Worm (Caenorhabditis elegans): Measurements from ENCODE around the gene srh-41.

ce11 chrII:14243503-14243902, 43.7 kb downstream of the srh-41 start, which contains the start of gene jmjd-2:
- TF ChIP-seq dao-5 (tag; optimal IDR thresholded peaks at IDR 0.05), result no peak
- no peak for TF ChIP-seq W03F9.2 (tag; optimal IDR thresholded peaks at IDR 0.05)
- no peak for TF ChIP-seq him-1 (tag; optimal IDR thresholded peaks at IDR 0.05)

Data from whole organism, L4/young adult.